Fruit fly (Drosophila melanogaster) whole organism, adult: ENCODE measurements around the gene CG12516.

Source experiments
- CG11617 ChIP-seq: fragments of 200-800 bp; sonication (Bioruptor generic); optimal IDR thresholded peaks from 2 replicates; lab custom pipeline; 2017; ENCODE audit warnings: mild to moderate bottlenecking, missing biosample characterization, missing genetic modification reagents, missing genetic modification characterization
- CG12768 ChIP-seq: fragments of 200-800 bp; sonication (Bioruptor generic); optimal IDR thresholded peaks from 2 replicates; lab custom pipeline; 2017; ENCODE audit warnings: missing biosample characterization, missing genetic modification characterization, mild to moderate bottlenecking, moderate library complexity, missing genetic modification reagents
- CG14711 ChIP-seq: fragments of 200-800 bp; sonication (Bioruptor generic); optimal IDR thresholded peaks from 2 replicates; lab custom pipeline; 2018; ENCODE audit warnings: missing biosample characterization, mild to moderate bottlenecking, missing genetic modification characterization, moderate library complexity
- CG1620 ChIP-seq: fragments of 200-800 bp; sonication (Bioruptor generic); optimal IDR thresholded peaks from 2 replicates; lab custom pipeline; 2016; ENCODE audit warnings: missing biosample characterization, missing genetic modification characterization
- CG33017 ChIP-seq: fragments of 200-800 bp; sonication (Bioruptor generic); optimal IDR thresholded peaks from 2 replicates; lab custom pipeline; 2018; ENCODE audit warnings: missing biosample characterization, mild to moderate bottlenecking, missing genetic modification characterization, moderate library complexity
- CG5204 ChIP-seq: fragments of 200-800 bp; sonication (Bioruptor generic); optimal IDR thresholded peaks from 2 replicates; lab custom pipeline; 2016; ENCODE audit warnings: missing biosample characterization, missing genetic modification characterization
- CG7045 ChIP-seq: fragments of 200-800 bp; sonication (Bioruptor generic); optimal IDR thresholded peaks from 2 replicates; lab custom pipeline; 2017; ENCODE audit warnings: missing biosample characterization, mild to moderate bottlenecking, missing genetic modification characterization
- CG7101 ChIP-seq: fragments of 200-800 bp; sonication (Bioruptor generic); optimal IDR thresholded peaks from 2 replicates; lab custom pipeline; 2018; ENCODE audit warnings: missing biosample characterization, mild to moderate bottlenecking, missing genetic modification characterization, moderate library complexity
- Clk ChIP-seq: fragments of 200-800 bp; sonication (Bioruptor generic); optimal IDR thresholded peaks from 2 replicates; lab custom pipeline; 2017; ENCODE audit warnings: missing biosample characterization, missing genetic modification characterization
- Crg-1 ChIP-seq: fragments of 200-800 bp; sonication (Bioruptor generic); optimal IDR thresholded peaks from 2 replicates; lab custom pipeline; 2016; ENCODE audit warnings: missing biosample characterization, missing genetic modification characterization
- Hr96 ChIP-seq: fragments of 200-800 bp; sonication (Bioruptor generic); optimal IDR thresholded peaks from 2 replicates; lab custom pipeline; 2016; ENCODE audit warnings: missing biosample characterization, missing genetic modification characterization
- Mnt ChIP-seq: fragments of 200-800 bp; sonication (Bioruptor generic); optimal IDR thresholded peaks from 2 replicates; lab custom pipeline; 2016; ENCODE audit warnings: missing biosample characterization, mild to moderate bottlenecking, missing genetic modification characterization
- bab1 ChIP-seq: fragments of 200-800 bp; sonication (Bioruptor generic); optimal IDR thresholded peaks from 3 replicates; lab custom pipeline; 2019; ENCODE audit warnings: missing biosample characterization, mild to moderate bottlenecking, missing genetic modification characterization, moderate library complexity
- cic ChIP-seq: fragments of 200-800 bp; sonication (Bioruptor generic); optimal IDR thresholded peaks from 2 replicates; lab custom pipeline; 2017; ENCODE audit warnings: missing biosample characterization, mild to moderate bottlenecking, missing genetic modification characterization, moderate library complexity
- cnc ChIP-seq, 2 experiments: fragments of >200 bp; optimal IDR thresholded peaks; 2 replicates each; lab custom pipeline; 2017
- kay ChIP-seq: fragments of 200-800 bp; sonication (Bioruptor generic); peaks from one replicate; lab custom pipeline; 2016; ENCODE audit warnings: missing biosample characterization, missing genetic modification characterization, borderline replicate concordance
- ovo ChIP-seq: fragments of 200-800 bp; sonication (Bioruptor generic); optimal IDR thresholded peaks from 2 replicates; lab custom pipeline; 2016; ENCODE audit warnings: missing biosample characterization, missing genetic modification characterization
- pad ChIP-seq: fragments of 200-800 bp; sonication (Bioruptor generic); optimal IDR thresholded peaks from 3 replicates; lab custom pipeline; 2017; ENCODE audit warnings: missing biosample characterization, missing genetic modification characterization, mild to moderate bottlenecking, moderate library complexity, missing genetic modification reagents
- tj ChIP-seq: fragments of 200-800 bp; sonication (Bioruptor generic); optimal IDR thresholded peaks from 3 replicates; lab custom pipeline; 2017; ENCODE audit warnings: missing biosample characterization, mild to moderate bottlenecking, missing genetic modification characterization, moderate library complexity
- toe ChIP-seq: fragments of 200-800 bp; sonication (Bioruptor generic); optimal IDR thresholded peaks from 2 replicates; lab custom pipeline; 2016; ENCODE audit warnings: missing biosample characterization, missing genetic modification characterization

Gene CG12516

DNA sequence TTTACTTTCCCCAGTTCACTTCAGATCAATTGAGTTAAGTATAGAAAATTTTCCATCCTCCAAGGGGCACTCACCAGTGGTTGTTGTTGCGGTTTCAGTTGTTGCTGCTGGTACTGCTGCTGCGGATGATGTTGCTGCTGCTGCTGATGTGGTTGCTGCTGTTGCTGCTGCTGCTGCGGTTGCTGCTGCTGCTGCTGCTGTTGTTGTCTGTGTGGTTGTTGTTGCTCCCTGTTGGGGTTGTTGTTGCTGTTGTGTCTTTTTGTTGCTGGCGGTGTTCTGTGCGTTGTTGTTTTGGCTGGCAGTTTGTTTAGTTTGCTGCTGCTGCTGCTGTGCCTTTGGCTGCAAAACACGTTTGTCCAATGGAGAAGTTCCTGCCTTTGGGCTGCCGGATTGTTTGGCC is 21.0 kb upstream of the CG12516 start:
- TF ChIP-seq CG7101 (tag; lab: Kevin White, UChicago) (no peak), CG14711 (tag; lab: Kevin White, UChicago) (no peak), CG1620 (GFP tag; lab: Kevin White, UChicago) (no peak), pad (no peak), CG5204 (GFP tag; lab: Kevin White, UChicago) (no peak), cic (GFP tag; lab: Kevin White, UChicago) (no peak), Clk (no peak), Crg-1 (no peak)

dm6 chr3R:28324834-28325233 is 20.4 kb upstream of the CG12516 start:
- TF ChIP-seq Mnt (GFP tag; lab: Kevin White, UChicago) (no peak), CG12768 (GFP tag; lab: Kevin White, UChicago) (no peak), bab1 (no peak), CG7045 (GFP tag; lab: Kevin White, UChicago) (no peak), ovo (no peak), Hr96 (GFP tag; lab: Kevin White, UChicago) (no peak), toe (GFP tag; lab: Kevin White, UChicago) (no peak), CG33017 (tag; lab: Kevin White, UChicago) (no peak), CG1620 (GFP tag; lab: Kevin White, UChicago) (no peak), cnc (optimal IDR thresholded peaks at IDR 0.05; lab: Kevin White, UChicago) (no peak), Clk (no peak), tj (GFP tag; lab: Kevin White, UChicago) (no peak)

- TF ChIP-seq cnc (optimal IDR thresholded peaks at IDR 0.05; lab: Kevin White, UChicago) (no peak), CG12768 (GFP tag; lab: Kevin White, UChicago) (no peak), CG7101 (tag; lab: Kevin White, UChicago) (no peak), ovo (no peak), pad (no peak), CG33017 (tag; lab: Kevin White, UChicago) (no peak), tj (GFP tag; lab: Kevin White, UChicago) (no peak), CG14711 (tag; lab: Kevin White, UChicago) (no peak), CG1620 (GFP tag; lab: Kevin White, UChicago) (no peak), toe (GFP tag; lab: Kevin White, UChicago) (no peak), Crg-1 (no peak), bab1 (no peak), Clk (no peak), cic (GFP tag; lab: Kevin White, UChicago) (no peak), Hr96 (GFP tag; lab: Kevin White, UChicago) (no peak)
Observed at dm6 chr3R:28323718-28324350, 19.4 kb upstream of the CG12516 start.

DNA sequence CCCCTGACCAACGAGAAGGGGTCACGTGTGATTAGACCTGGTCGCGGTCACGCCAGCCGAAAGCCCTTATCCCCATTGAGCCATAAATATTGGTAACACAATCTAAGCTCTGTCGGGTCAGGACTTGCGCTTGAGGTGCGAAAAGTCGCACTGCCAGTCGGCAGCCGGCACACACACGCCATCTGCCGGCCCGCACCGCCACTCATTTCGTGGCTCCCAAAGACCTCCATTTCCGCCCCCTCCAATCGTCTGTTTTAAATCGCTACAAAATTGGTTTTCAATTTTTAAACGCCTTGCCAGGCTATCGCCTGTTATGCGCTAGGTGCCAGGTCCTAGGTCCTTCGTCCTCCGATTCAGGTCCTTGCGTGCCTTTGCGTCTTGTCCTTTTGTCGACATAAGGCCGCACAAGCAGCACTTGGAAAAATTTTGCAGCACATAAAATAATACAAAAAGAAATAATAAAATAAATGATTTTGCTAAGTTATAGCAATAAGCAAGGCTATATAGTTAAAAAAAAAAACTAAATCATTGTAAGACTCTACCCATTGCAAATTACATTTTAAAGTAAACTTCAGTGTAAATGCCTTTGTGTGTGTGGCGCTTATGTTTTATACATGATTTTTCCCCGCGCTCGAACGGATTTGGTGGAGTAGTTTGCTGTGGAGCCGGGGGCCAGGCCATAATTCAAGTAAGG is 12.9 kb upstream of the CG12516 start:
- TF ChIP-seq CG33017 (tag; lab: Kevin White, UChicago) (no peak), CG5204 (GFP tag; lab: Kevin White, UChicago) (no peak), Crg-1 (no peak), kay (GFP tag; lab: Kevin White, UChicago) (no peak), CG11617 (GFP tag; lab: Kevin White, UChicago) (no peak), CG7045 (GFP tag; lab: Kevin White, UChicago) (no peak), CG12768 (GFP tag; lab: Kevin White, UChicago) (no peak), Mnt (GFP tag; lab: Kevin White, UChicago) (no peak), CG7101 (tag; lab: Kevin White, UChicago) (no peak)

DNA sequence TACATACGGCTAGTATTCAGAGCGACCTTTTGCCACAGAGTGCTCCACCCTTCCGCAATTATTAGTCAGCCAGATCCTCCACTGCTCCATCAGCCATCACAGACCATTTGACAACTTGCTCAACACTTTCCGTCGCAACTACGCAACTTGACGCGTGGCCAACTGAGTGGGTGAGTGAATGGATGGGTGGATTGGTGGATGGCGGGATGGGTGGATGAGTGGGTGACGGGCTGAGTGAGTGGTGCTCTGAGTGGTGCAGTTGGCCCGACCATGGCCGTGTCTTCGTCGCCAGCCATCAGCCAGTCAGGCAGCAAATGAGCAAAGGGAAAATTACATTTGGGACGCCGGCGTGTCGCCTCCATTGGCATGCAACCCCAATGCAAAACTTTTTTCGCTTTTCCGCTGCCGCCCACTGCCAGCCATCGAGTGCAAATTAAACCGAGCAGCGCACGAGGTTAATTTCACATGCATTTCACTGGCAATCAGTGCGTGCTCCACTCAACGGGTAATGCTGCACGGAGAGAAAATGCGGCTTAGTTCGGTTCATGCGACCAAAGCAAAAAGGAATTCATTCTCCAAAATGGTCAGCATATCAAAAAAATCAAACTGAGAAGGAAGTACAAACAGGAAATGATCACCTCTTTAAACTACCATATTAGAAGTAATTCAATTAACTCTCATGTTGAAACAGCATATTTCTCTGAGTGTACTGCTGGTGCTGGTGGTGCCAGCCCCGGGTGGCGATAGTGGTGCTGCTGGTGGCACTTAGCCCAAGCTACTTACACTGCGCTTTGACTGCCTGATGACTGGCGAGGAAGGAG is 3.7 kb upstream of the CG12516 start:
- no peak for TF ChIP-seq kay (GFP tag; lab: Kevin White, UChicago)

DNA sequence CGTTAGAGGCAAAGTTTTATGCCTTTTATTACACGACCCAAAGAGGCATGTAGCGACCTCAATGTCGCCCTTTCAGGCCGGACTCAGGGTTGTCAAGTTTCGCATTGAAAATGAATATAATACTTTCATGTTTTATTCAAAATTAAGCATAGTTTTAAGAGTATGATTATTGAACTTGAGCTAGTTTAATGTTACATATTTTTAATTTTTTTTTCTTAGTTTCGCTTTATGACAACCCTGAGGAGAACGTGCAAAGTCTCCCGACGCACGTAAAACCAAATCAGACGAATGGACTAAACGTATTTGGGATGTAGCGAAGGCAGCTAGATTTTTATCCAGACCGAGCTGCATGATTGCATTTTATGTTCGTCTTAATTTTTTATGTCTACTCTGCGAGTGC is 1.6 kb upstream of the CG12516 start:
- TF ChIP-seq kay (GFP tag; lab: Kevin White, UChicago) (no peak), CG5204 (GFP tag; lab: Kevin White, UChicago) (no peak), cic (GFP tag; lab: Kevin White, UChicago) (no peak), CG12768 (GFP tag; lab: Kevin White, UChicago) (no peak), Crg-1 (no peak), toe (GFP tag; lab: Kevin White, UChicago) (no peak), CG11617 (GFP tag; lab: Kevin White, UChicago) (no peak), CG7101 (tag; lab: Kevin White, UChicago) (no peak), tj (GFP tag; lab: Kevin White, UChicago) (no peak)
